ENCODE assay signal across 2 fruit fly cellular contexts in the genomic region with DNA sequence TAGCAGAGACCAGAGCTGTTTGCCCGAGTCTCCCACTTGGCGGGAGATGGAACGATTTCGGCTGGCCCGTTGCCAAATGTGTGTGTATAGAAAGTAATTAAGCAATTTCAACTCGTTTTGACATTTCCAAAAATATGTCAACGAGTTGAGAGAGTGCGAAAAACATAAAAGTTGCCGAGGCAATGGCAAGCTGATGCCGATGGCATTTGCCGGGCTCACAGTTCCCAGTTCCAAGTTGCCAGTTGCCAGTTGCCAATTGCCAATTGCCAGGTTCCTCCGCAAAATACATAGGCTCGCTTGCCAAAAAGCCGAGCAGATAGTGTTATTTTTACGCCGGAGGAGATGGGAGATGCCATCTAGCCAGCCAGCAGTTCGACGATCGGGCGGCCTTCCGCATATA.
TF ChIP-seq lines count a peak whose summit lies in the region.

No protein-coding gene starts in this region.

- TF ChIP-seq CTCF in whole organism, embryonic (GFP tag; optimal IDR thresholded peaks at IDR 0.05; lab: Kevin White, UChicago), result no peak

TF ChIP-seq in whole organism, embryonic, 481 proteins besides CTCF, POLR2A, EP300 and RAD21:
- TF ChIP-seq PHDP (tag; optimal IDR thresholded peaks at IDR 0.05; lab: Kevin White, UChicago) (no peak), Opbp (GFP tag; IDR thresholded peaks at IDR 0.05; lab: Robert Waterston, UW; ENCODE audit: partially characterized antibody) (no peak), Med (GFP tag; lab: Kevin White, UChicago) (peak; percentile 28), Bgb (GFP tag; IDR thresholded peaks at IDR 0.05; lab: Robert Waterston, UW; ENCODE audit: partially characterized antibody) (no peak), vfl (GFP tag; optimal IDR thresholded peaks at IDR 0.05; lab: Kevin White, UChicago) (no peak), CG4360 (GFP tag; IDR thresholded peaks at IDR 0.05; lab: Robert Waterston, UW) (no peak), sima (GFP tag; optimal IDR thresholded peaks at IDR 0.05; lab: Kevin White, UChicago) (no peak), CG1233 (GFP tag; optimal IDR thresholded peaks at IDR 0.05; lab: Kevin White, UChicago) (no peak), CG12769 (tag; optimal IDR thresholded peaks at IDR 0.05; lab: Kevin White, UChicago) (peak; percentile 93), CG2712 (tag; optimal IDR thresholded peaks at IDR 0.05; lab: Kevin White, UChicago) (no peak), CG7357 (GFP tag; IDR thresholded peaks at IDR 0.05; lab: Robert Waterston, UW) (no peak), CG4854 (GFP tag; optimal IDR thresholded peaks at IDR 0.05; lab: Kevin White, UChicago) (no peak), CG12744 (GFP tag; optimal IDR thresholded peaks at IDR 0.05; lab: Kevin White, UChicago) (no peak), CG8944 (GFP tag; optimal IDR thresholded peaks at IDR 0.05; lab: Kevin White, UChicago) (no peak), CG10543 (GFP tag; optimal IDR thresholded peaks at IDR 0.05; lab: Kevin White, UChicago) (peak; percentile 38), CG10147 (GFP tag; optimal IDR thresholded peaks at IDR 0.05; lab: Kevin White, UChicago) (no peak), tgo (GFP tag; IDR thresholded peaks at IDR 0.05; lab: Robert Waterston, UW) (no peak), lbe (GFP tag; optimal IDR thresholded peaks at IDR 0.05; lab: Kevin White, UChicago) (no peak), Deaf1 (tag; optimal IDR thresholded peaks at IDR 0.05; lab: Kevin White, UChicago) (no peak), lab (GFP tag; optimal IDR thresholded peaks at IDR 0.05; lab: Kevin White, UChicago) (no peak), CG7987 (GFP tag; optimal IDR thresholded peaks at IDR 0.05; lab: Kevin White, UChicago) (no peak), pfk (GFP tag; optimal IDR thresholded peaks at IDR 0.05; lab: Kevin White, UChicago) (no peak), rib (GFP tag; IDR thresholded peaks at IDR 0.05; lab: Robert Waterston, UW) (0 out of 2 replicates have a peak, but pooled peaks have one; percentile 15), CG14710 (tag; optimal IDR thresholded peaks at IDR 0.05; lab: Kevin White, UChicago) (no peak), gfzf (GFP tag; optimal IDR thresholded peaks at IDR 0.05; lab: Kevin White, UChicago) (no peak), wdn (GFP tag; IDR thresholded peaks at IDR 0.05; lab: Robert Waterston, UW) (no peak), slp2 (GFP tag; optimal IDR thresholded peaks at IDR 0.05; lab: Kevin White, UChicago) (no peak), E2f1 (GFP tag; IDR thresholded peaks at IDR 0.05; lab: Robert Waterston, UW) (no peak), so (GFP tag; IDR thresholded peaks at IDR 0.05; lab: Robert Waterston, UW) (0 out of 3 replicates have a peak, but pooled peaks have one; percentile 17), NfI (GFP tag; optimal IDR thresholded peaks at IDR 0.05; lab: Kevin White, UChicago) (peak; percentile 2), yki (optimal IDR thresholded peaks at IDR 0.05; lab: Kevin White, UChicago) (no peak), CG11093 (GFP tag; IDR thresholded peaks at IDR 0.05; lab: Robert Waterston, UW) (no peak), CG15696 (tag; optimal IDR thresholded peaks at IDR 0.05; lab: Kevin White, UChicago) (no peak), CG6654 (GFP tag; optimal IDR thresholded peaks at IDR 0.05; lab: Kevin White, UChicago) (no peak)

TF ChIP-seq in whole organism, pupa, 21 proteins besides CTCF, POLR2A, EP300 and RAD21:
- TF ChIP-seq Pif1A (GFP tag; optimal IDR thresholded peaks at IDR 0.05; lab: Kevin White, UChicago) (no peak), CG8159 (tag; optimal IDR thresholded peaks at IDR 0.05; lab: Kevin White, UChicago) (no peak), CG32121 (GFP tag; IDR thresholded peaks at IDR 0.05; lab: Robert Waterston, UW) (peak; percentile 50; the same call in 1 of the 2 replicates), fd96Ca (GFP tag; IDR thresholded peaks at IDR 0.05; lab: Robert Waterston, UW) (no peak)
TF ChIP-seq in whole organism, pupa: peak in this region for 1.
